Fruit fly (Drosophila melanogaster) whole organism, embryonic: Measurements from ENCODE around the gene CBP.

ENCODE experiments used
- Atf6 ChIP-seq: fragments of 200-800 bp; sonication (Bioruptor generic); IDR thresholded peaks from 2 replicates; pipeline ENCODE4 v1.3.6; 2022; ENCODE audit warnings: missing biosample characterization, missing genetic modification characterization
- B-H2 ChIP-seq: fragments of 200-800 bp; sonication (Bioruptor generic); optimal IDR thresholded peaks from 2 replicates; lab custom pipeline; 2018; ENCODE audit warnings: missing biosample characterization, mild to moderate bottlenecking, missing genetic modification characterization
- Blimp-1 ChIP-seq: fragments of 200-800 bp; sonication (Bioruptor generic); optimal IDR thresholded peaks from 3 replicates; lab custom pipeline; 2018; ENCODE audit warnings: missing biosample characterization, missing genetic modification characterization, mild to moderate bottlenecking, moderate library complexity, missing genetic modification reagents
- CG11456 ChIP-seq: fragments of 200-800 bp; sonication (Bioruptor generic); IDR thresholded peaks from 3 replicates; pipeline ENCODE4 v1.3.6; 2022; ENCODE audit warnings: missing biosample characterization, missing genetic modification characterization
- CG11560 ChIP-seq: fragments of 200-800 bp; sonication (Bioruptor generic); IDR thresholded peaks from 3 replicates; pipeline ENCODE4 v1.3.6; 2022; ENCODE audit warnings: missing biosample characterization, missing genetic modification characterization
- CG12236 ChIP-seq: fragments of 200-800 bp; sonication (Bioruptor generic); optimal IDR thresholded peaks from 2 replicates; lab custom pipeline; 2016; ENCODE audit warnings: missing biosample characterization, missing genetic modification characterization
- CG12659 ChIP-seq: fragments of 200-800 bp; sonication (Bioruptor generic); optimal IDR thresholded peaks from 3 replicates; lab custom pipeline; 2017; ENCODE audit warnings: mild to moderate bottlenecking, missing biosample characterization, missing genetic modification reagents, missing genetic modification characterization
- CG12769 ChIP-seq: fragments of 200-800 bp; sonication (Bioruptor generic); optimal IDR thresholded peaks from 2 replicates; lab custom pipeline; 2019; ENCODE audit warnings: missing biosample characterization, mild to moderate bottlenecking, missing genetic modification characterization, moderate library complexity
- CG14050 ChIP-seq: fragments of 200-800 bp; sonication (Bioruptor generic); IDR thresholded peaks from 3 replicates; pipeline ENCODE4 v1.3.6; 2022; ENCODE audit warnings: missing biosample characterization, missing genetic modification characterization
- CG1529 ChIP-seq: fragments of 200-800 bp; sonication (Bioruptor generic); optimal IDR thresholded peaks from 3 replicates; lab custom pipeline; 2018; ENCODE audit warnings: missing biosample characterization, missing genetic modification characterization
- CG1792 ChIP-seq: fragments of 200-800 bp; sonication (Bioruptor generic); optimal IDR thresholded peaks from 2 replicates; lab custom pipeline; 2016; ENCODE audit warnings: missing biosample characterization, missing genetic modification characterization
- CG18476 ChIP-seq: fragments of 200-800 bp; sonication (Bioruptor generic); optimal IDR thresholded peaks from 2 replicates; lab custom pipeline; 2016; ENCODE audit warnings: missing biosample characterization, mild to moderate bottlenecking, missing genetic modification characterization
- CG2116 ChIP-seq: fragments of 200-800 bp; sonication (Bioruptor generic); optimal IDR thresholded peaks from 3 replicates; lab custom pipeline; 2018; ENCODE audit warnings: missing biosample characterization, mild to moderate bottlenecking, missing genetic modification characterization
- CG2202 ChIP-seq: fragments of 200-800 bp; sonication (Bioruptor generic); optimal IDR thresholded peaks from 2 replicates; lab custom pipeline; 2018; ENCODE audit warnings: missing biosample characterization, mild to moderate bottlenecking, missing genetic modification characterization
- CG2875 ChIP-seq: fragments of 200-800 bp; sonication (Bioruptor generic); optimal IDR thresholded peaks from 2 replicates; lab custom pipeline; 2017; ENCODE audit warnings: missing biosample characterization, mild to moderate bottlenecking, missing genetic modification characterization, missing genetic modification reagents
- CG4617 ChIP-seq: fragments of 200-800 bp; sonication (Bioruptor generic); optimal IDR thresholded peaks from 3 replicates; lab custom pipeline; 2016; ENCODE audit warnings: missing biosample characterization, missing genetic modification characterization, borderline replicate concordance
- CG5245 ChIP-seq: fragments of 200-800 bp; sonication (Bioruptor generic); optimal IDR thresholded peaks from 3 replicates; lab custom pipeline; 2016; ENCODE audit warnings: missing biosample characterization, missing genetic modification characterization
- CG7987 ChIP-seq: fragments of 200-800 bp; sonication (Bioruptor generic); optimal IDR thresholded peaks from 2 replicates; lab custom pipeline; 2018; ENCODE audit warnings: missing biosample characterization, mild to moderate bottlenecking, missing genetic modification characterization, moderate library complexity
- CG9609 ChIP-seq: fragments of 200-800 bp; sonication (Bioruptor generic); optimal IDR thresholded peaks from 3 replicates; lab custom pipeline; 2016; ENCODE audit warnings: missing biosample characterization, missing genetic modification characterization
- CTCF ChIP-seq: fragments of 200-800 bp; sonication (Bioruptor generic); optimal IDR thresholded peaks from 2 replicates; lab custom pipeline; 2017; ENCODE audit warnings: missing biosample characterization, mild to moderate bottlenecking, missing genetic modification characterization, moderate library complexity
- Dll ChIP-seq: fragments of 200-800 bp; sonication (Bioruptor generic); IDR thresholded peaks from 4 replicates; pipeline ENCODE4 v1.3.6; 2022; ENCODE audit warnings: missing biosample characterization, missing genetic modification characterization; ENCODE audit not compliant: partially characterized antibody
- E2f2 ChIP-seq: fragments of 200-800 bp; sonication (Bioruptor generic); IDR thresholded peaks from 2 replicates; pipeline ENCODE4 v1.3.6; 2022; ENCODE audit warnings: missing biosample characterization, missing genetic modification characterization
- Fer2 ChIP-seq: fragments of 200-800 bp; sonication (Bioruptor generic); optimal IDR thresholded peaks from 2 replicates; lab custom pipeline; 2018; ENCODE audit warnings: missing biosample characterization, mild to moderate bottlenecking, missing genetic modification characterization, moderate library complexity
- Gug ChIP-seq: fragments of 200-800 bp; sonication (Bioruptor generic); IDR thresholded peaks from 4 replicates; pipeline ENCODE4 v1.3.6; 2022; ENCODE audit warnings: missing biosample characterization, missing genetic modification characterization
- HmgZ ChIP-seq: fragments of 200-800 bp; sonication (Bioruptor generic); optimal IDR thresholded peaks from 2 replicates; lab custom pipeline; 2018; ENCODE audit warnings: missing biosample characterization, mild to moderate bottlenecking, missing genetic modification characterization
- Kr ChIP-seq: fragments of 200-800 bp; sonication (Bioruptor generic); optimal IDR thresholded peaks from 2 replicates; lab custom pipeline; 2017; ENCODE audit warnings: missing biosample characterization, mild to moderate bottlenecking, missing genetic modification characterization
- MBD-R2 ChIP-seq: fragments of 200-800 bp; sonication (Bioruptor generic); IDR thresholded peaks from 2 replicates; pipeline ENCODE4 v1.3.6; 2022; ENCODE audit warnings: missing biosample characterization, missing genetic modification characterization
- MESR4 ChIP-seq: fragments of 200-800 bp; sonication (Bioruptor generic); optimal IDR thresholded peaks from 2 replicates; lab custom pipeline; 2018; ENCODE audit warnings: missing biosample characterization, mild to moderate bottlenecking, missing genetic modification characterization, moderate library complexity
- Mrtf ChIP-seq: fragments of 200-800 bp; sonication (Bioruptor generic); IDR thresholded peaks from 3 replicates; pipeline ENCODE4 v1.3.6; 2022; ENCODE audit warnings: missing biosample characterization, missing genetic modification characterization
- Side ChIP-seq: fragments of 200-800 bp; sonication (Bioruptor generic); optimal IDR thresholded peaks from 2 replicates; lab custom pipeline; 2016; ENCODE audit warnings: missing biosample characterization, missing genetic modification characterization
- Six4 ChIP-seq: fragments of 200-800 bp; sonication (Bioruptor generic); optimal IDR thresholded peaks from 2 replicates; lab custom pipeline; 2016; ENCODE audit warnings: missing biosample characterization, missing genetic modification characterization
- ash1 ChIP-seq: fragments of 200-800 bp; sonication (Bioruptor generic); optimal IDR thresholded peaks from 2 replicates; lab custom pipeline; 2018; ENCODE audit warnings: missing biosample characterization, mild to moderate bottlenecking, missing genetic modification characterization
- bigmax ChIP-seq: fragments of 200-800 bp; sonication (Bioruptor generic); optimal IDR thresholded peaks from 2 replicates; lab custom pipeline; 2018; ENCODE audit warnings: missing biosample characterization, mild to moderate bottlenecking, missing genetic modification characterization
- chinmo ChIP-seq: fragments of 200-800 bp; sonication (Bioruptor generic); IDR thresholded peaks from 4 replicates; pipeline ENCODE4 v1.3.6; 2022; ENCODE audit warnings: missing biosample characterization, missing genetic modification characterization; ENCODE audit not compliant: partially characterized antibody
- chn ChIP-seq: fragments of 200-800 bp; sonication (Bioruptor generic); optimal IDR thresholded peaks from 2 replicates; lab custom pipeline; 2016; ENCODE audit warnings: missing biosample characterization, missing genetic modification characterization
- corto ChIP-seq: fragments of 200-800 bp; sonication (Bioruptor generic); optimal IDR thresholded peaks from 2 replicates; lab custom pipeline; 2016; ENCODE audit warnings: missing biosample characterization, mild to moderate bottlenecking, missing genetic modification characterization, moderate library complexity
- fu2 ChIP-seq: fragments of 200-800 bp; sonication (Bioruptor generic); optimal IDR thresholded peaks from 2 replicates; lab custom pipeline; 2016; ENCODE audit warnings: missing biosample characterization, missing genetic modification characterization
- ind ChIP-seq: fragments of 200-800 bp; sonication (Bioruptor generic); optimal IDR thresholded peaks from 3 replicates; lab custom pipeline; 2016; ENCODE audit warnings: missing biosample characterization, missing genetic modification characterization
- inv ChIP-seq: fragments of 200-800 bp; sonication (Bioruptor generic); IDR thresholded peaks from 2 replicates; pipeline ENCODE4 v1.3.6; 2022; ENCODE audit warnings: missing biosample characterization, missing genetic modification characterization; ENCODE audit not compliant: partially characterized antibody
- jigr1 ChIP-seq: fragments of 200-800 bp; sonication (Bioruptor generic); IDR thresholded peaks from 3 replicates; pipeline ENCODE4 v1.3.6; 2022; ENCODE audit warnings: missing biosample characterization, missing genetic modification characterization
- jing ChIP-seq: fragments of 200-800 bp; sonication (Bioruptor generic); optimal IDR thresholded peaks from 2 replicates; lab custom pipeline; 2018; ENCODE audit warnings: missing biosample characterization, mild to moderate bottlenecking, missing genetic modification characterization
- jumu ChIP-seq: fragments of 200-800 bp; sonication (Bioruptor generic); optimal IDR thresholded peaks from 3 replicates; lab custom pipeline; 2016; ENCODE audit warnings: missing biosample characterization, missing genetic modification characterization
- kni ChIP-seq: fragments of 200-800 bp; sonication (Bioruptor generic); optimal IDR thresholded peaks from 3 replicates; lab custom pipeline; 2017; ENCODE audit warnings: mild to moderate bottlenecking, missing biosample characterization, missing genetic modification reagents, missing genetic modification characterization
- nerfin-1 ChIP-seq: fragments of 200-800 bp; sonication (Bioruptor generic); optimal IDR thresholded peaks from 3 replicates; lab custom pipeline; 2019; ENCODE audit warnings: missing biosample characterization, mild to moderate bottlenecking, missing genetic modification characterization, moderate library complexity
- nerfin-2 ChIP-seq: fragments of 200-800 bp; sonication (Bioruptor generic); IDR thresholded peaks from 2 replicates; pipeline ENCODE4 v1.3.6; 2022; ENCODE audit warnings: missing biosample characterization, missing genetic modification characterization; ENCODE audit not compliant: partially characterized antibody
- ro ChIP-seq: fragments of 200-800 bp; sonication (Bioruptor generic); IDR thresholded peaks from 2 replicates; pipeline ENCODE4 v1.3.6; 2022; ENCODE audit warnings: missing biosample characterization, missing genetic modification characterization
- schlank ChIP-seq: fragments of 200-800 bp; sonication (Bioruptor generic); optimal IDR thresholded peaks from 2 replicates; lab custom pipeline; 2018; ENCODE audit warnings: missing biosample characterization, mild to moderate bottlenecking, missing genetic modification characterization
- tgo ChIP-seq: fragments of 200-800 bp; sonication (Bioruptor generic); IDR thresholded peaks from 3 replicates; pipeline ENCODE4 v1.3.6; 2022; ENCODE audit warnings: missing biosample characterization, missing genetic modification characterization
- tin ChIP-seq: fragments of 200-800 bp; sonication (Bioruptor generic); optimal IDR thresholded peaks from 3 replicates; lab custom pipeline; 2016; ENCODE audit warnings: missing biosample characterization, missing genetic modification characterization
- toy ChIP-seq: fragments of 200-800 bp; sonication (Bioruptor generic); IDR thresholded peaks from 2 replicates; pipeline ENCODE4 v1.3.6; 2022; ENCODE audit warnings: missing biosample characterization, missing genetic modification characterization
- vvl ChIP-seq: fragments of 200-800 bp; sonication (Bioruptor generic); IDR thresholded peaks from 2 replicates; pipeline ENCODE4 v1.3.6; 2022; ENCODE audit warnings: missing biosample characterization, missing genetic modification characterization

Gene CBP

dm6 chrX:7305753-7306338 is 31.3 kb upstream of the CBP start (continued):
- TF ChIP-seq nerfin-1 (peak; percentile 43), E2f2 (GFP tag; lab: Robert Waterston, UW) (0 out of 2 replicates have a peak, but pooled peaks have one; percentile 24), ash1 (no peak), CG11560 (tag; lab: Robert Waterston, UW) (no peak), MESR4 (no peak), Blimp-1 (GFP tag; lab: Kevin White, UChicago) (peak; percentile 54), schlank (tag; lab: Kevin White, UChicago) (no peak), bigmax (GFP tag; lab: Kevin White, UChicago) (no peak), fu2 (GFP tag; lab: Kevin White, UChicago) (no peak), CG1792 (no peak), jigr1 (GFP tag; lab: Robert Waterston, UW) (peak; percentile 50; the same call in 1 of the 3 replicates), CG1529 (peak; percentile 56), ro (GFP tag; lab: Robert Waterston, UW) (no peak), Kr (GFP tag; lab: Kevin White, UChicago) (no peak), jumu (GFP tag; lab: Kevin White, UChicago) (peak; percentile 36), Mrtf (0 out of 3 replicates have a peak, but pooled peaks have one; percentile 38), chn (GFP tag; lab: Kevin White, UChicago) (peak; percentile 27), CTCF (GFP tag; lab: Kevin White, UChicago) (no peak), chinmo (GFP tag; lab: Robert Waterston, UW) (no peak), CG11456 (peak; percentile 60; the same call in 1 of the 3 replicates), Atf6 (GFP tag; lab: Robert Waterston, UW) (no peak), CG12236 (no peak), Side (GFP tag; lab: Kevin White, UChicago) (no peak), CG12769 (tag; lab: Kevin White, UChicago) (peak; percentile 51), corto (GFP tag; lab: Kevin White, UChicago) (no peak), nerfin-2 (GFP tag; lab: Robert Waterston, UW) (no peak), toy (no peak), HmgZ (tag; lab: Kevin White, UChicago) (no peak), CG4617 (GFP tag; lab: Kevin White, UChicago) (no peak), CG12659 (GFP tag; lab: Kevin White, UChicago) (peak; percentile 27), Gug (GFP tag; lab: Robert Waterston, UW) (peak; percentile 46; the same call in 2 of the 4 replicates), CG9609 (GFP tag; lab: Kevin White, UChicago) (peak; percentile 18), jing (GFP tag; lab: Kevin White, UChicago) (no peak), B-H2 (GFP tag; lab: Kevin White, UChicago) (no peak), CG14050 (GFP tag; lab: Robert Waterston, UW) (peak; percentile 12; the same call in 1 of the 3 replicates), CG18476 (no peak), CG2875 (peak; percentile 53), tgo (peak; percentile 48; the same call in 2 of the 3 replicates), CG7987 (peak; percentile 23), kni (GFP tag; lab: Kevin White, UChicago) (peak; percentile 36), tin (GFP tag; lab: Kevin White, UChicago) (peak; percentile 52), ind (peak; percentile 47), vvl (GFP tag; lab: Robert Waterston, UW) (peak; percentile 79), Dll (GFP tag; lab: Robert Waterston, UW) (no peak), MBD-R2 (no peak), Fer2 (tag; lab: Kevin White, UChicago) (peak; percentile 7), CG2202 (tag; lab: Kevin White, UChicago) (peak; percentile 44), CG5245 (peak; percentile 19), Six4 (GFP tag; lab: Kevin White, UChicago) (no peak), CG2116 (GFP tag; lab: Kevin White, UChicago) (peak; percentile 22), inv (no peak)
